Worm (Caenorhabditis elegans) whole organism, L2 larva: ENCODE results near the gene lido-17.

Experiments used
- C34F6.9 ChIP-seq: fragments of 150-350 bp; optimal IDR thresholded peaks from 2 replicates; lab custom pipeline; 2014; ENCODE audit warnings: missing biosample characterization, missing genetic modification characterization
- F13H6.1 ChIP-seq: sonication (generic microtip); optimal IDR thresholded peaks from 2 replicates; lab custom pipeline; 2016; ENCODE audit warnings: missing genetic modification characterization, missing compliant biosample characterization
- R02D3.7 ChIP-seq: fragments of 150-350 bp; optimal IDR thresholded peaks from 2 replicates; lab custom pipeline; 2014; ENCODE audit warnings: missing biosample characterization, missing genetic modification characterization
- Y55F3AM.14 ChIP-seq: fragments of 200-800 bp; sonication (Bioruptor generic); optimal IDR thresholded peaks from 2 replicates; lab custom pipeline; 2018; ENCODE audit warnings: mild to moderate bottlenecking, missing genetic modification characterization, missing compliant biosample characterization
- ZK546.5 ChIP-seq: sonication (generic microtip); optimal IDR thresholded peaks from 2 replicates; lab custom pipeline; 2017; ENCODE audit warnings: missing biosample characterization, missing genetic modification characterization
- aly-2 ChIP-seq: fragments of 150-350 bp; optimal IDR thresholded peaks from 2 replicates; lab custom pipeline; 2014; ENCODE audit warnings: missing biosample characterization, missing genetic modification characterization
- ama-1 ChIP-seq: fragments of 150-350 bp; optimal IDR thresholded peaks from 2 replicates; lab custom pipeline; 2018; ENCODE audit warnings: inconsistent platforms
- blmp-1 ChIP-seq: sonication (generic microtip); optimal IDR thresholded peaks from 2 replicates; lab custom pipeline; 2017; ENCODE audit warnings: missing genetic modification characterization, mild to moderate bottlenecking, missing compliant biosample characterization, antibody characterized with exemption, moderate library complexity; ENCODE audit not compliant: insufficient read depth
- ceh-82 ChIP-seq: fragments of 150-350 bp; optimal IDR thresholded peaks from 2 replicates; lab custom pipeline; 2014; ENCODE audit warnings: missing biosample characterization, missing genetic modification characterization
- dmd-4 ChIP-seq: sonication (generic microtip); optimal IDR thresholded peaks from 2 replicates; lab custom pipeline; 2017; ENCODE audit warnings: missing biosample characterization, missing genetic modification characterization
- elt-3 ChIP-seq: sonication (generic microtip); optimal IDR thresholded peaks from 2 replicates; lab custom pipeline; 2017; ENCODE audit warnings: missing biosample characterization, missing genetic modification characterization
- fos-1 ChIP-seq: fragments of 150-350 bp; optimal IDR thresholded peaks from 2 replicates; lab custom pipeline; 2014; ENCODE audit warnings: missing biosample characterization, missing genetic modification characterization
- lin-11 ChIP-seq: fragments of 150-350 bp; sonication (generic microtip); optimal IDR thresholded peaks from 2 replicates; lab custom pipeline; 2014; ENCODE audit warnings: missing biosample characterization, missing genetic modification characterization, inconsistent platforms, mixed read lengths
- lin-13 ChIP-seq: fragments of 150-350 bp; optimal IDR thresholded peaks from 2 replicates; lab custom pipeline; 2014; ENCODE audit warnings: missing biosample characterization, missing genetic modification reagents, missing genetic modification characterization
- lsy-2 ChIP-seq, 2 experiments: fragments of 150-350 bp in 1 of 2; sonication (generic microtip) in 1 of 2; optimal IDR thresholded peaks; 2 replicates each; lab custom pipeline; 2014 to 2017; ENCODE audit warnings: missing biosample characterization in 2 of 2, missing genetic modification characterization in 2 of 2
- mab-5 ChIP-seq: fragments of 150-350 bp; optimal IDR thresholded peaks from 2 replicates; lab custom pipeline; 2014; ENCODE audit warnings: missing biosample characterization, missing genetic modification characterization
- mbf-1 ChIP-seq: sonication (generic microtip); optimal IDR thresholded peaks from 2 replicates; lab custom pipeline; 2017; ENCODE audit warnings: missing biosample characterization, missing genetic modification characterization
- mdl-1 ChIP-seq, 2 experiments: fragments of 150-350 bp in 1 of 2; sonication (generic microtip) in 1 of 2; optimal IDR thresholded peaks; 2 replicates each; lab custom pipeline; 2017; ENCODE audit warnings: missing biosample characterization in 2 of 2, missing genetic modification characterization in 2 of 2
- nhr-10 ChIP-seq: sonication (generic microtip); optimal IDR thresholded peaks from 2 replicates; lab custom pipeline; 2017; ENCODE audit warnings: missing biosample characterization, missing genetic modification characterization
- nhr-11 ChIP-seq: fragments of 150-350 bp; optimal IDR thresholded peaks from 2 replicates; lab custom pipeline; 2014; ENCODE audit warnings: missing biosample characterization, missing genetic modification characterization
- nhr-12 ChIP-seq: fragments of 150-350 bp; optimal IDR thresholded peaks from 2 replicates; lab custom pipeline; 2014; ENCODE audit warnings: missing biosample characterization, missing genetic modification characterization
- nhr-21 ChIP-seq: fragments of 150-350 bp; optimal IDR thresholded peaks from 2 replicates; lab custom pipeline; 2014; ENCODE audit warnings: missing biosample characterization, missing genetic modification characterization
- nhr-23 ChIP-seq: fragments of 150-350 bp; optimal IDR thresholded peaks from 2 replicates; lab custom pipeline; 2014; ENCODE audit warnings: missing biosample characterization, missing genetic modification reagents, missing genetic modification characterization
- nhr-25 ChIP-seq: fragments of 150-350 bp; sonication (generic microtip); optimal IDR thresholded peaks from 3 replicates; lab custom pipeline; 2014; ENCODE audit warnings: missing biosample characterization, missing genetic modification characterization
- nhr-77 ChIP-seq: fragments of 150-350 bp; optimal IDR thresholded peaks from 2 replicates; lab custom pipeline; 2014; ENCODE audit warnings: missing biosample characterization, missing genetic modification characterization
- peb-1 ChIP-seq: fragments of 150-350 bp; optimal IDR thresholded peaks from 2 replicates; lab custom pipeline; 2014; ENCODE audit warnings: missing biosample characterization, missing genetic modification characterization
- skn-1 ChIP-seq: sonication (generic microtip); optimal IDR thresholded peaks from 2 replicates; lab custom pipeline; 2017; ENCODE audit warnings: missing biosample characterization, missing genetic modification characterization
- sma-3 ChIP-seq: sonication (generic microtip); optimal IDR thresholded peaks from 2 replicates; lab custom pipeline; 2016; ENCODE audit warnings: missing genetic modification reagents, missing genetic modification characterization, missing compliant biosample characterization
- sma-9 ChIP-seq, 2 experiments: fragments of 150-350 bp in 1 of 2; sonication (generic microtip) in 1 of 2; optimal IDR thresholded peaks; 2 replicates each; lab custom pipeline; 2014 to 2016; ENCODE audit warnings: missing genetic modification characterization in 2 of 2, mild to moderate bottlenecking in 1 of 2, missing biosample characterization in 1 of 2, missing compliant biosample characterization in 1 of 2, missing genetic modification reagents in 1 of 2, moderate library complexity in 1 of 2
- snpc-4 ChIP-seq: fragments of 150-350 bp; optimal IDR thresholded peaks from 2 replicates; lab custom pipeline; 2014; ENCODE audit warnings: missing biosample characterization, missing genetic modification characterization
- unc-39 ChIP-seq: fragments of 150-350 bp; optimal IDR thresholded peaks from 2 replicates; lab custom pipeline; 2014; ENCODE audit warnings: missing biosample characterization, missing genetic modification characterization
- unc-55 ChIP-seq: fragments of 150-350 bp; sonication (generic microtip); optimal IDR thresholded peaks from 3 replicates; lab custom pipeline; 2014; ENCODE audit warnings: missing biosample characterization, missing genetic modification reagents, missing genetic modification characterization
- unc-62 ChIP-seq: fragments of 150-350 bp; optimal IDR thresholded peaks from 2 replicates; lab custom pipeline; 2014; ENCODE audit warnings: missing biosample characterization, missing genetic modification reagents, missing genetic modification characterization
- ztf-1 ChIP-seq: fragments of 200-800 bp; sonication (Bioruptor generic); conservative IDR thresholded peaks from 2 replicates; pipeline ENCODE4 v1.3.6; 2022; ENCODE audit warnings: missing genetic modification characterization, missing compliant biosample characterization
- ztf-11 ChIP-seq: sonication (generic microtip); optimal IDR thresholded peaks from 2 replicates; lab custom pipeline; 2017; ENCODE audit warnings: missing biosample characterization, missing genetic modification characterization

Gene lido-17

ce11 chrII:9374807-9375206, 17.8 kb downstream of the lido-17 start, which contains the start of gene C06C3.12:
Gene C06C3.12 (plus strand): TSS chrII:9375107.
- no peak for TF ChIP-seq unc-62 (GFP tag; lab: Kevin White, UChicago)
- TF ChIP-seq Y55F3AM.14 (GFP tag; lab: Kevin White, UChicago), result no peak
- TF ChIP-seq nhr-12 (tag; lab: Kevin White, UChicago), result no peak
- no peak for TF ChIP-seq snpc-4 (tag; lab: Kevin White, UChicago)
- TF ChIP-seq fos-1 (tag; lab: Kevin White, UChicago), result peak; percentile 24

ce11 chrII:9372991-9373390, 19.6 kb downstream of the lido-17 start, which contains the start of gene C06C3.4:
Gene C06C3.4 (plus strand): TSS chrII:9373291.
- TF ChIP-seq lin-11 (tag; lab: Kevin White, UChicago) (no peak), aly-2 (tag; lab: Kevin White, UChicago) (no peak), nhr-23 (tag; lab: Kevin White, UChicago) (no peak), nhr-10 (tag; lab: Kevin White, UChicago) (no peak), blmp-1 (no peak), unc-55 (GFP tag; lab: Kevin White, UChicago) (no peak), elt-3 (tag; lab: Kevin White, UChicago) (no peak), ama-1 (no peak), nhr-12 (tag; lab: Kevin White, UChicago) (no peak), ztf-11 (tag; lab: Kevin White, UChicago) (no peak), dmd-4 (tag; lab: Kevin White, UChicago) (no peak), unc-62 (GFP tag; lab: Kevin White, UChicago) (no peak), ceh-82 (tag; lab: Kevin White, UChicago) (no peak), mdl-1 (tag; optimal IDR thresholded peaks at IDR 0.05; lab: Kevin White, UChicago) (no peak), mab-5 (tag; lab: Kevin White, UChicago) (no peak), ztf-1 (GFP tag; lab: Robert Waterston, UW) (no peak), nhr-77 (no peak), ZK546.5 (tag; lab: Kevin White, UChicago) (no peak), lin-13 (no peak)

DNA sequence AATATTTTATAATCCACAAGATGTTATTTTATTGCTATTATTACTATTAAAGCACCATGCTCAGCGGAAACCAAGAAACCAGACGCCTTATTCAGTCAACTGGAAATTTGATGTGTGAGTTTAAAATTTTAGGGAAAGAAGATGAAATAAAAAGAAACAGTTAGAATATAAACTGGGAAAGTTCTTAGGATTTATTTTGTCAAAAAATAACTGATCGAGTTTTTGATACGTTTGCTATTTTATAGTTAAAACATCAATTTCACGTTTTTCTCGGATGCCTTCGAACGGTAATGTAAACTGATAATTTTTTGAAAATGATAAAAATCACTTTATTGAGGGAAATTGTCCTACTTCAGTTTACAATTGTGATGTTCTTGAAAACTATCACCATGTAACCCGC, 20.2 kb downstream of the lido-17 start, which contains the start of gene C06C3.3:
Gene C06C3.3 (minus strand): TSS at position 101 of the 400 bp plus-strand sequence.
- TF ChIP-seq ztf-11 (tag; lab: Kevin White, UChicago), result no peak

DNA sequence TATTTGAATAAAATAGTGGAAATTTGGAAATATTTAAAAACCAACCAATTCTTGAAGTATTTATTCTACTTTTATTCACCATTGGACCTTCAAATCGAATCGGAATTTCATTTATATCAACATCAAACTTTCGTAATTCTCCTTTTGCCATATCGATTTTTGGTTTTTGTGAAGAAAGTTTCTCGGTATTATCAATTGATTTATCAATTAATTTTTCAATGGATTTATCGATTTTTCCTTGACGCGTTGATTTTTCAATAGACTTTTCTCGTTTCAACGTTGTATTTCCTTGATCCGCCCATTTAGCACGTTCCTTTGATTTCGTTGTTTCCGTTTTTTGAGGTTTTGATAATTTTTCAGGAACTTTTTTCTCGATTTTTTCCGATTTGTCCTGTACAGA, 23.2 kb downstream of the lido-17 start:
- no peak for TF ChIP-seq skn-1 (tag; lab: Kevin White, UChicago)
- no peak for TF ChIP-seq R02D3.7 (tag; lab: Kevin White, UChicago)
- TF ChIP-seq nhr-11 (tag; lab: Kevin White, UChicago), result no peak
- TF ChIP-seq sma-9 (GFP tag; optimal IDR thresholded peaks at IDR 0.05; lab: Kevin White, UChicago), result no peak
- no peak for TF ChIP-seq sma-9 (tag; optimal IDR thresholded peaks at IDR 0.05; lab: Kevin White, UChicago)
- TF ChIP-seq mdl-1 (tag; optimal IDR thresholded peaks at IDR 0.05; lab: Kevin White, UChicago), result no peak

DNA sequence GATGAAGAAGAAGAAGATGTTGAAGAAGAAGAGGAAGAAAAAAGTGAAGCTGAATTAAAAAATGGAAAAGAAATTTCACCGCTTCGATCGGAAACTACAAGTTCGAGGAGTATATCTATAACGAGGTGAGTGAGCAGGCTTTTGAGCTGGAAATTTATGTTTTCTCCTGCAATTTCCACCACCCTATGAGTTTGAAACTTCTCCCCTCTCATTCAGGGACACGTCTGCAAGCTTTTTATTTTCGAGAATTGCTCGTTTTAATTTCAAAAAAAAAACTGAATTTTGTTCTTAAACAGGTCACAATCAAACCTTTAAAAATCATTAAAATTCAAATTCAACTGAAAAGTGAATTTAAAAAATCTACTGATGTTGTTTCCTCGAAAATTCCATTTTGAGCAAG, 30.4 kb downstream of the lido-17 start:
- TF ChIP-seq peb-1 (tag; lab: Kevin White, UChicago) (no peak), nhr-25 (no peak), skn-1 (tag; lab: Kevin White, UChicago) (no peak), sma-3 (no peak), mbf-1 (no peak), unc-62 (GFP tag; lab: Kevin White, UChicago) (no peak), lsy-2 (tag; optimal IDR thresholded peaks at IDR 0.05; lab: Kevin White, UChicago) (no peak), F13H6.1 (no peak), lin-11 (tag; lab: Kevin White, UChicago) (no peak), elt-3 (tag; lab: Kevin White, UChicago) (no peak), ama-1 (no peak), snpc-4 (tag; lab: Kevin White, UChicago) (no peak), unc-39 (tag; lab: Kevin White, UChicago) (no peak), C34F6.9 (no peak), nhr-21 (tag; lab: Kevin White, UChicago) (no peak)
